Fruit fly (Drosophila melanogaster): ENCODE results near the gene fabp.

Gene fabp

DNA sequence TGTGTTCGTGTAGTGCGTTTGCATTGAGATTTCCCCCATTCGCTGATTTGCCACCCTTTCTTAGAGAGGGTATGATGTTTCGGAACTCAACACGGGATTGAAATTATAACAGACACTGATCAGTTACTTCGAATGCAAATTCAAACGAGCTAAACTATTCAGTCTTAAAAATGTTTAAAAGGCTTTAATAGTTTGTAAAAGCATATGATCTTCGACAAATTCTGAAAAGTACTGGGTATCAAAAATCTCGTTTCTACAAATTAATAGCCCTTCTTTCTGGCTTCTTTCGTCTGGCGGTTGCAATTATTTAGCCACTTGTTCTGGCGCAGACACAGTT, 15.4 kb upstream of the fabp start (continued):
- peak in 1 of 3 experiments; percentile 23 for TF ChIP-seq lola (GFP tag; optimal IDR thresholded peaks at IDR 0.05)
- TF ChIP-seq pho (GFP tag; optimal IDR thresholded peaks at IDR 0.05) = peak; percentile 20
- no peak for TF ChIP-seq CG7745 (tag; optimal IDR thresholded peaks at IDR 0.05)
- TF ChIP-seq CG10654 (GFP tag; optimal IDR thresholded peaks at IDR 0.05) = peak; percentile 14
- TF ChIP-seq Aef1 (GFP tag; IDR thresholded peaks at IDR 0.05) = peak; percentile 64; the same call in 2 of the 3 replicates
- no peak for TF ChIP-seq CG12299 (tag; optimal IDR thresholded peaks at IDR 0.05)
- no peak for TF ChIP-seq Lhr (GFP tag; optimal IDR thresholded peaks at IDR 0.05)
- TF ChIP-seq sisA (GFP tag; IDR thresholded peaks at IDR 0.05) = peak; percentile 69
- no peak for TF ChIP-seq CG4854 (GFP tag; optimal IDR thresholded peaks at IDR 0.05)
- no peak for TF ChIP-seq ham (GFP tag; IDR thresholded peaks at IDR 0.05)
- TF ChIP-seq gcm (GFP tag; optimal IDR thresholded peaks at IDR 0.05) = peak; percentile 48
- no peak for TF ChIP-seq CG31441 (GFP tag; IDR thresholded peaks at IDR 0.05)
- no peak for TF ChIP-seq stwl (tag; optimal IDR thresholded peaks at IDR 0.05)
- no peak for TF ChIP-seq wek (GFP tag; optimal IDR thresholded peaks at IDR 0.05)
- TF ChIP-seq CG7786 (GFP tag; optimal IDR thresholded peaks at IDR 0.05) = peak; percentile 44
- no peak for TF ChIP-seq CG10543 (GFP tag; optimal IDR thresholded peaks at IDR 0.05)
- peak; percentile 60; the same call in 1 of the 3 replicates for TF ChIP-seq CG2889 (GFP tag; IDR thresholded peaks at IDR 0.05)
- peak; percentile 50; the same call in 1 of the 2 replicates for TF ChIP-seq CG4730 (GFP tag; IDR thresholded peaks at IDR 0.05)
- TF ChIP-seq Gug (GFP tag; IDR thresholded peaks at IDR 0.05) = peak; percentile 57
- TF ChIP-seq mam (GFP tag; optimal IDR thresholded peaks at IDR 0.05) = peak; percentile 53
- TF ChIP-seq CG18619 (GFP tag; optimal IDR thresholded peaks at IDR 0.05) = no peak
- TF ChIP-seq Adf1 (GFP tag; IDR thresholded peaks at IDR 0.05) = no peak
- TF ChIP-seq fd64A (GFP tag; optimal IDR thresholded peaks at IDR 0.05) = no peak
- TF ChIP-seq Tbp (GFP tag; optimal IDR thresholded peaks at IDR 0.05) = no peak
- no peak for TF ChIP-seq nau (GFP tag; optimal IDR thresholded peaks at IDR 0.05)
- TF ChIP-seq Meics (GFP tag; optimal IDR thresholded peaks at IDR 0.05) = no peak
- no peak for TF ChIP-seq crol (GFP tag; IDR thresholded peaks at IDR 0.05)
- no peak for TF ChIP-seq run (tag; optimal IDR thresholded peaks at IDR 0.05)
- TF ChIP-seq gfzf (GFP tag; optimal IDR thresholded peaks at IDR 0.05) = no peak
- no peak for TF ChIP-seq dan (GFP tag; IDR thresholded peaks at IDR 0.05)
- TF ChIP-seq aop (GFP tag; IDR thresholded peaks at IDR 0.05) = no peak
- peak; percentile 30 for TF ChIP-seq CG2875 (GFP tag; optimal IDR thresholded peaks at IDR 0.05)
- peak; percentile 63; the same call in 1 of the 2 replicates for TF ChIP-seq CG11696 (GFP tag; IDR thresholded peaks at IDR 0.05)
- TF ChIP-seq Spps (tag; optimal IDR thresholded peaks at IDR 0.05) = peak; percentile 8
- no peak for TF ChIP-seq rib (GFP tag; IDR thresholded peaks at IDR 0.05)
- no peak for TF ChIP-seq chinmo (GFP tag; IDR thresholded peaks at IDR 0.05; ENCODE audit: partially characterized antibody)
- peak; percentile 55 for TF ChIP-seq Rx (GFP tag; IDR thresholded peaks at IDR 0.05)
- TF ChIP-seq Atf-2 (GFP tag; optimal IDR thresholded peaks at IDR 0.05) = peak; percentile 43
- peak; percentile 50 for TF ChIP-seq pnt (GFP tag; optimal IDR thresholded peaks at IDR 0.05)
- no peak for TF ChIP-seq Dref (GFP tag; IDR thresholded peaks at IDR 0.05)
- no peak for TF ChIP-seq Sox100B (GFP tag; optimal IDR thresholded peaks at IDR 0.05)
- peak; percentile 59 for TF ChIP-seq Side (GFP tag; optimal IDR thresholded peaks at IDR 0.05)
- TF ChIP-seq CG5245 (GFP tag; optimal IDR thresholded peaks at IDR 0.05) = peak; percentile 52
- peak; percentile 51 for TF ChIP-seq bcd (GFP tag; optimal IDR thresholded peaks at IDR 0.05)
- peak; percentile 63 for TF ChIP-seq CG8944 (GFP tag; optimal IDR thresholded peaks at IDR 0.05)
- TF ChIP-seq psq (GFP tag; optimal IDR thresholded peaks at IDR 0.05) = no peak
- no peak for TF ChIP-seq Opbp (GFP tag; IDR thresholded peaks at IDR 0.05; ENCODE audit: partially characterized antibody)
- TF ChIP-seq CG6175 (GFP tag; IDR thresholded peaks at IDR 0.05) = no peak
- peak; percentile 57 for TF ChIP-seq CG7556 (GFP tag; optimal IDR thresholded peaks at IDR 0.05)
- TF ChIP-seq HLH54F (GFP tag; optimal IDR thresholded peaks at IDR 0.05) = peak; percentile 19
- no peak for TF ChIP-seq gsb (GFP tag; IDR thresholded peaks at IDR 0.05)
- TF ChIP-seq CG6254 (GFP tag; optimal IDR thresholded peaks at IDR 0.05) = peak; percentile 27
